Fruit fly (Drosophila melanogaster) whole organism, embryonic: ENCODE results near the gene CG2617.

Experiments
- Bteb2 ChIP-seq: fragments of 200-800 bp; sonication (Bioruptor generic); optimal IDR thresholded peaks from 2 replicates; lab custom pipeline; 2016; ENCODE audit warnings: missing biosample characterization, missing genetic modification characterization
- CG10543 ChIP-seq: fragments of 200-800 bp; sonication (Bioruptor generic); optimal IDR thresholded peaks from 3 replicates; lab custom pipeline; 2017; ENCODE audit warnings: missing biosample characterization, mild to moderate bottlenecking, missing genetic modification characterization, moderate library complexity
- CG11723 ChIP-seq: fragments of 200-800 bp; sonication (Bioruptor generic); optimal IDR thresholded peaks from 2 replicates; lab custom pipeline; 2017; ENCODE audit warnings: missing biosample characterization, mild to moderate bottlenecking, missing genetic modification characterization
- CG15011 ChIP-seq: fragments of 200-800 bp; sonication (Bioruptor generic); optimal IDR thresholded peaks from 3 replicates; lab custom pipeline; 2018; ENCODE audit warnings: missing biosample characterization, mild to moderate bottlenecking, missing genetic modification characterization
- CG1602 ChIP-seq: fragments of 200-800 bp; sonication (Bioruptor generic); optimal IDR thresholded peaks from 3 replicates; lab custom pipeline; 2016; ENCODE audit warnings: missing biosample characterization, missing genetic modification characterization
- CG17829 ChIP-seq: fragments of 200-800 bp; optimal IDR thresholded peaks from 2 replicates; lab custom pipeline; 2019; ENCODE audit warnings: missing biosample characterization, mild to moderate bottlenecking, missing genetic modification characterization, moderate library complexity
- CG2120 ChIP-seq: fragments of 200-800 bp; sonication (Bioruptor generic); optimal IDR thresholded peaks from 3 replicates; lab custom pipeline; 2016; ENCODE audit warnings: missing biosample characterization, missing genetic modification characterization
- CG30431 ChIP-seq: fragments of 200-800 bp; sonication (Bioruptor generic); optimal IDR thresholded peaks from 2 replicates; lab custom pipeline; 2017; ENCODE audit warnings: missing biosample characterization, missing genetic modification characterization
- CG31224 ChIP-seq: fragments of 200-800 bp; sonication (Bioruptor generic); IDR thresholded peaks from 2 replicates; pipeline ENCODE4 v1.3.6; 2022; ENCODE audit warnings: missing biosample characterization, missing genetic modification characterization
- CG31365 ChIP-seq: fragments of 200-800 bp; sonication (Bioruptor generic); optimal IDR thresholded peaks from 2 replicates; lab custom pipeline; 2018; ENCODE audit warnings: missing biosample characterization, mild to moderate bottlenecking, missing genetic modification characterization
- CG31388 ChIP-seq: fragments of 200-800 bp; sonication (Bioruptor generic); optimal IDR thresholded peaks from 2 replicates; lab custom pipeline; 2016; ENCODE audit warnings: missing biosample characterization, missing genetic modification characterization
- CG4328 ChIP-seq: fragments of 200-800 bp; sonication (Bioruptor generic); optimal IDR thresholded peaks from 3 replicates; lab custom pipeline; 2017; ENCODE audit warnings: missing biosample characterization, missing genetic modification reagents, missing genetic modification characterization
- CG6854 ChIP-seq: fragments of 200-800 bp; sonication (Bioruptor generic); optimal IDR thresholded peaks from 3 replicates; lab custom pipeline; 2017; ENCODE audit warnings: missing biosample characterization, mild to moderate bottlenecking, missing genetic modification characterization
- CG8089 ChIP-seq: fragments of 200-800 bp; sonication (Bioruptor generic); optimal IDR thresholded peaks from 3 replicates; lab custom pipeline; 2016; ENCODE audit warnings: missing biosample characterization, missing genetic modification characterization
- CG8388 ChIP-seq: fragments of 200-800 bp; sonication (Bioruptor generic); optimal IDR thresholded peaks from 2 replicates; lab custom pipeline; 2019; ENCODE audit warnings: missing biosample characterization, mild to moderate bottlenecking, missing genetic modification characterization, moderate library complexity
- CG8944 ChIP-seq: fragments of 200-800 bp; sonication (Bioruptor generic); optimal IDR thresholded peaks from 3 replicates; lab custom pipeline; 2016; ENCODE audit warnings: missing biosample characterization, missing genetic modification characterization
- CG9797 ChIP-seq: fragments of 200-800 bp; sonication (Bioruptor generic); optimal IDR thresholded peaks from 3 replicates; lab custom pipeline; 2018; ENCODE audit warnings: missing biosample characterization, mild to moderate bottlenecking, missing genetic modification characterization
- Camta ChIP-seq: fragments of 200-800 bp; sonication (Bioruptor generic); optimal IDR thresholded peaks from 2 replicates; lab custom pipeline; 2016; ENCODE audit warnings: missing biosample characterization, missing genetic modification characterization
- Chrac-16 ChIP-seq: fragments of 200-800 bp; sonication (Bioruptor generic); optimal IDR thresholded peaks from 3 replicates; lab custom pipeline; 2016; ENCODE audit warnings: missing biosample characterization, missing genetic modification characterization
- CrebB ChIP-seq: fragments of 200-800 bp; sonication (Bioruptor generic); optimal IDR thresholded peaks from 3 replicates; lab custom pipeline; 2018; ENCODE audit warnings: missing biosample characterization, mild to moderate bottlenecking, missing genetic modification characterization
- E2f2 ChIP-seq: fragments of 200-800 bp; sonication (Bioruptor generic); IDR thresholded peaks from 2 replicates; pipeline ENCODE4 v1.3.6; 2022; ENCODE audit warnings: missing biosample characterization, missing genetic modification characterization
- Eip74EF ChIP-seq, 2 experiments: fragments of 200-800 bp in 1 of 2; fragments of >200 bp in 1 of 2; sonication (Bioruptor generic) in 1 of 2; optimal IDR thresholded peaks; 2 replicates each; lab custom pipeline; 2017 to 2019; ENCODE audit warnings: missing biosample characterization in 2 of 2, missing genetic modification characterization in 2 of 2, mild to moderate bottlenecking in 1 of 2, moderate library complexity in 1 of 2
- Fer3 ChIP-seq: fragments of 200-800 bp; sonication (Bioruptor generic); optimal IDR thresholded peaks from 2 replicates; lab custom pipeline; 2018; ENCODE audit warnings: missing biosample characterization, mild to moderate bottlenecking, missing genetic modification characterization, moderate library complexity
- H15 ChIP-seq: fragments of 200-800 bp; sonication (Bioruptor generic); IDR thresholded peaks from 3 replicates; pipeline ENCODE4 v1.3.6; 2022; ENCODE audit warnings: missing biosample characterization, missing genetic modification characterization
- HLH4C ChIP-seq: fragments of 200-800 bp; sonication (Bioruptor generic); IDR thresholded peaks from 3 replicates; pipeline ENCODE4 v1.3.6; 2022; ENCODE audit warnings: missing biosample characterization, missing genetic modification characterization; ENCODE audit not compliant: partially characterized antibody
- Hey ChIP-seq: fragments of 200-800 bp; sonication (Bioruptor generic); optimal IDR thresholded peaks from 3 replicates; lab custom pipeline; 2018; ENCODE audit warnings: missing biosample characterization, mild to moderate bottlenecking, missing genetic modification characterization
- Hr78 ChIP-seq, 2 experiments: fragments of 200-800 bp in 1 of 2; fragments of >200 bp in 1 of 2; sonication (Bioruptor generic) in 1 of 2; optimal IDR thresholded peaks; 2 replicates each; lab custom pipeline; 2017 to 2019; ENCODE audit warnings: missing biosample characterization in 2 of 2, missing genetic modification characterization in 2 of 2, mild to moderate bottlenecking in 1 of 2, moderate library complexity in 1 of 2
- MTF-1 ChIP-seq: fragments of 200-800 bp; sonication (Bioruptor generic); optimal IDR thresholded peaks from 2 replicates; lab custom pipeline; 2018; ENCODE audit warnings: missing biosample characterization, mild to moderate bottlenecking, missing genetic modification characterization, borderline replicate concordance
- NC2β ChIP-seq: fragments of 200-800 bp; sonication (Bioruptor generic); optimal IDR thresholded peaks from 2 replicates; lab custom pipeline; 2016; ENCODE audit warnings: missing biosample characterization, missing genetic modification characterization
- NFAT ChIP-seq: fragments of 200-800 bp; sonication (Bioruptor generic); IDR thresholded peaks from 2 replicates; pipeline ENCODE4 v1.3.6; 2022; ENCODE audit warnings: missing biosample characterization, missing genetic modification characterization
- Oli ChIP-seq: fragments of 200-800 bp; sonication (Bioruptor generic); optimal IDR thresholded peaks from 2 replicates; lab custom pipeline; 2018; ENCODE audit warnings: missing biosample characterization, mild to moderate bottlenecking, missing genetic modification characterization, moderate library complexity
- Sry-δ ChIP-seq: fragments of 200-800 bp; sonication (Bioruptor generic); optimal IDR thresholded peaks from 2 replicates; lab custom pipeline; 2016; ENCODE audit warnings: missing biosample characterization, missing genetic modification characterization
- Usf ChIP-seq: fragments of 200-800 bp; sonication (Bioruptor generic); optimal IDR thresholded peaks from 2 replicates; lab custom pipeline; 2017; ENCODE audit warnings: missing genotype, missing biosample characterization, missing genetic modification characterization
- ab ChIP-seq: fragments of 200-800 bp; sonication (Bioruptor generic); optimal IDR thresholded peaks from 2 replicates; lab custom pipeline; 2016; ENCODE audit warnings: missing biosample characterization, missing genetic modification characterization
- bsh ChIP-seq, 2 experiments: fragments of 200-800 bp; sonication (Bioruptor generic); optimal IDR thresholded peaks; 2 replicates each; lab custom pipeline; 2017 to 2018; ENCODE audit warnings: mild to moderate bottlenecking in 2 of 2, missing biosample characterization in 2 of 2, missing genetic modification characterization in 2 of 2, moderate library complexity in 1 of 2
- chn ChIP-seq: fragments of 200-800 bp; sonication (Bioruptor generic); optimal IDR thresholded peaks from 2 replicates; lab custom pipeline; 2016; ENCODE audit warnings: missing biosample characterization, missing genetic modification characterization
- danr ChIP-seq: fragments of 200-800 bp; sonication (Bioruptor generic); IDR thresholded peaks from 2 replicates; pipeline ENCODE4 v1.3.6; 2022; ENCODE audit warnings: missing biosample characterization, missing genetic modification characterization
- dati ChIP-seq: fragments of 200-800 bp; sonication (Bioruptor generic); IDR thresholded peaks from 2 replicates; pipeline ENCODE4 v1.3.6; 2022; ENCODE audit warnings: missing biosample characterization, missing genetic modification characterization
- gro ChIP-seq: fragments of 200-800 bp; sonication (Bioruptor generic); optimal IDR thresholded peaks from 2 replicates; lab custom pipeline; 2016; ENCODE audit warnings: missing biosample characterization, missing genetic modification characterization
- h ChIP-seq: fragments of >200 bp; optimal IDR thresholded peaks from 2 replicates; lab custom pipeline; 2017
- hbn ChIP-seq: fragments of 200-800 bp; sonication (Bioruptor generic); IDR thresholded peaks from 2 replicates; pipeline ENCODE4 v1.3.6; 2022; ENCODE audit warnings: missing biosample characterization, missing genetic modification characterization; ENCODE audit not compliant: partially characterized antibody
- jing ChIP-seq: fragments of 200-800 bp; sonication (Bioruptor generic); optimal IDR thresholded peaks from 2 replicates; lab custom pipeline; 2018; ENCODE audit warnings: missing biosample characterization, mild to moderate bottlenecking, missing genetic modification characterization
- nau ChIP-seq: fragments of 200-800 bp; sonication (Bioruptor generic); optimal IDR thresholded peaks from 3 replicates; lab custom pipeline; 2017; ENCODE audit warnings: missing biosample characterization, mild to moderate bottlenecking, missing genetic modification characterization, missing genetic modification reagents
- org-1 ChIP-seq: fragments of 200-800 bp; sonication (Bioruptor generic); optimal IDR thresholded peaks from 2 replicates; lab custom pipeline; 2017; ENCODE audit warnings: missing biosample characterization, missing genetic modification characterization
- pfk ChIP-seq: fragments of 200-800 bp; sonication (Bioruptor generic); optimal IDR thresholded peaks from 2 replicates; lab custom pipeline; 2018; ENCODE audit warnings: missing biosample characterization, mild to moderate bottlenecking, missing genetic modification characterization, moderate library complexity
- prd ChIP-seq, 3 experiments: fragments of >200 bp in 2 of 3; fragments of 200-800 bp in 1 of 3; sonication (Bioruptor generic) in 1 of 3; optimal IDR thresholded peaks in 2 of 3; IDR thresholded peaks in 1 of 3; 2 replicates in 2 of 3; 3 replicates in 1 of 3; pipeline versions ENCODE4 v1.3.6 to Lab custom; 2017 to 2022; ENCODE audit warnings: missing biosample characterization in 1 of 3, missing genetic modification characterization in 1 of 3
- seq ChIP-seq: fragments of 200-800 bp; sonication (Bioruptor generic); IDR thresholded peaks from 2 replicates; pipeline ENCODE4 v1.3.6; 2022; ENCODE audit warnings: missing biosample characterization, missing genetic modification characterization
- ttk ChIP-seq: fragments of 200-800 bp; sonication (Bioruptor generic); IDR thresholded peaks from 2 replicates; pipeline ENCODE4 v2.1.2; 2022; ENCODE audit warnings: missing biosample characterization, missing genetic modification characterization
- unc-4 ChIP-seq: fragments of 200-800 bp; sonication (Bioruptor generic); IDR thresholded peaks from 2 replicates; pipeline ENCODE4 v1.3.6; 2022; ENCODE audit warnings: missing biosample characterization, missing genetic modification characterization; ENCODE audit not compliant: partially characterized antibody
- z ChIP-seq: fragments of 200-800 bp; sonication (Bioruptor generic); IDR thresholded peaks from 3 replicates; pipeline ENCODE4 v1.3.6; 2022; ENCODE audit warnings: missing biosample characterization, missing genetic modification characterization
- zen2 ChIP-seq: fragments of 200-800 bp; sonication (Bioruptor generic); IDR thresholded peaks from 3 replicates; pipeline ENCODE4 v1.3.6; 2022; ENCODE audit warnings: missing biosample characterization, missing genetic modification characterization; ENCODE audit not compliant: partially characterized antibody

CG2617 gene

DNA sequence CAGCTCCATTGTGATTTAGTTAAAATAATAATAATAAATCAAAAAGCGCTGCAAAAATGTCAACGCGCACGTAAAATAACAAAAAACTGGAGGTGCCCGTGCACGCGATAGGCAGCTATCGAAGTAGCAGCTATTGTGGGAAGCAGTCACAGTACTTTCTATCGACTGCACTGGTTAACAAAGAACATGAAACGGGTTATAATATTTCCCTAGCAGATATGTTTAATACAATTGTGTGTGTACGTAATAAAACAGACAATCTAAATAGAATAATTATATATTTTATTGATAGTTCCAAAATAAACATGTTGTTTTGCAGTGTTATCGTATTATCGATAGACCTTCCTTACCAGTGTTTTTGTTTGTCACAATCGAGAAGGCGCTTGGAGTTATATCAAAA, 6.3 kb upstream of the CG2617 start, which contains the start of the genes CG31678 and IKKepsilon (continued):
- no peak for TF ChIP-seq jing (GFP tag; lab: Kevin White, UChicago)
- TF ChIP-seq Usf, result no peak
- no peak for TF ChIP-seq pfk
- no peak for TF ChIP-seq org-1
- no peak for TF ChIP-seq ab (GFP tag; lab: Kevin White, UChicago)
- no peak for TF ChIP-seq chn (GFP tag; lab: Kevin White, UChicago)
- TF ChIP-seq Chrac-16 (GFP tag; lab: Kevin White, UChicago), result peak; percentile 26
- no peak for TF ChIP-seq CG11723 (GFP tag; lab: Kevin White, UChicago)
- peak in 1 of 2 experiments; percentile 25 for TF ChIP-seq bsh (GFP tag; optimal IDR thresholded peaks at IDR 0.05; lab: Kevin White, UChicago)
- TF ChIP-seq CG2120 (GFP tag; lab: Kevin White, UChicago), result peak; percentile 60
- no peak for TF ChIP-seq ttk
- no peak for TF ChIP-seq z (GFP tag; lab: Robert Waterston, UW)
- no peak for TF ChIP-seq CG15011
- peak; percentile 12 for TF ChIP-seq CG9797
- no peak for TF ChIP-seq Camta (GFP tag; lab: Kevin White, UChicago)
- no peak for TF ChIP-seq nau
- TF ChIP-seq NC2β, result no peak
- no peak for TF ChIP-seq CG6854 (GFP tag; lab: Kevin White, UChicago)
- TF ChIP-seq CG17829, result peak; percentile 63
- no peak for TF ChIP-seq Hey (tag; lab: Kevin White, UChicago)
- no peak for TF ChIP-seq gro (GFP tag; lab: Kevin White, UChicago)
- no peak for TF ChIP-seq Fer3 (tag; lab: Kevin White, UChicago)
- TF ChIP-seq prd (optimal IDR thresholded peaks at IDR 0.05; lab: Kevin White, UChicago), result no peak
- TF ChIP-seq prd (GFP tag; IDR thresholded peaks at IDR 0.05; lab: Robert Waterston, UW), result peak; percentile 28; the same call in 1 of the 3 replicates
- peak; percentile 86 for TF ChIP-seq hbn (GFP tag; lab: Robert Waterston, UW)
- no peak for TF ChIP-seq Eip74EF (GFP tag; optimal IDR thresholded peaks at IDR 0.05; lab: Kevin White, UChicago)
- TF ChIP-seq CG30431 (GFP tag; lab: Kevin White, UChicago), result no peak
- no peak for TF ChIP-seq CG10543
- TF ChIP-seq Hr78 (GFP tag; optimal IDR thresholded peaks at IDR 0.05; lab: Kevin White, UChicago), result no peak
- no peak for TF ChIP-seq H15
- TF ChIP-seq MTF-1 (GFP tag; lab: Kevin White, UChicago), result no peak
- TF ChIP-seq CG8944 (GFP tag; lab: Kevin White, UChicago), result no peak
- no peak for TF ChIP-seq CrebB
- no peak for TF ChIP-seq NFAT (GFP tag; lab: Robert Waterston, UW)
- no peak; the same call in 1 of the 2 replicates for TF ChIP-seq CG31224 (GFP tag; lab: Robert Waterston, UW)
- peak; percentile 98 for TF ChIP-seq HLH4C (GFP tag; lab: Robert Waterston, UW)
- TF ChIP-seq dati (GFP tag; lab: Robert Waterston, UW), result no peak
- no peak for TF ChIP-seq danr (GFP tag; lab: Robert Waterston, UW)
- peak; percentile 89 for TF ChIP-seq zen2
- no peak for TF ChIP-seq Oli (tag; lab: Kevin White, UChicago)
- peak; percentile 70 for TF ChIP-seq Sry-δ (GFP tag; lab: Kevin White, UChicago)
- TF ChIP-seq CG8089, result no peak
- no peak for TF ChIP-seq seq (GFP tag; lab: Robert Waterston, UW)
- no peak for TF ChIP-seq h (lab: Kevin White, UChicago)
- TF ChIP-seq CG1602 (GFP tag; lab: Kevin White, UChicago), result peak; percentile 45
- no peak for TF ChIP-seq CG4328 (GFP tag; lab: Kevin White, UChicago)
- TF ChIP-seq Bteb2 (GFP tag; lab: Kevin White, UChicago), result no peak
- TF ChIP-seq CG31388 (GFP tag; lab: Kevin White, UChicago), result no peak
- no peak for TF ChIP-seq CG8388 (GFP tag; lab: Kevin White, UChicago)
- no peak for TF ChIP-seq CG31365
- peak; percentile 89 for TF ChIP-seq unc-4
- TF ChIP-seq E2f2 (GFP tag; lab: Robert Waterston, UW), result peak; percentile 49
